Fruit fly (Drosophila melanogaster) whole organism, pupa: ENCODE results near the gene CG13042.

Experiments
- CG10348 ChIP-seq: fragments of 200-800 bp; sonication (Bioruptor generic); IDR thresholded peaks from 2 replicates; pipeline ENCODE4 v1.3.6; 2022; ENCODE audit warnings: missing biosample characterization, missing genetic modification characterization
- CG13204 ChIP-seq: fragments of 200-800 bp; sonication (Bioruptor generic); optimal IDR thresholded peaks from 2 replicates; lab custom pipeline; 2018; ENCODE audit warnings: missing biosample characterization, mild to moderate bottlenecking, missing genetic modification characterization, moderate library complexity
- CG14655 ChIP-seq: fragments of 200-800 bp; sonication (Bioruptor generic); optimal IDR thresholded peaks from 3 replicates; lab custom pipeline; 2017; ENCODE audit warnings: mild to moderate bottlenecking, missing biosample characterization, missing genetic modification reagents, missing genetic modification characterization
- CG15710 ChIP-seq: fragments of 200-800 bp; sonication (Bioruptor generic); optimal IDR thresholded peaks from 2 replicates; lab custom pipeline; 2018; ENCODE audit warnings: missing biosample characterization, mild to moderate bottlenecking, missing genetic modification characterization, moderate library complexity
- CG32121 ChIP-seq: fragments of 200-800 bp; sonication (Bioruptor generic); IDR thresholded peaks from 2 replicates; pipeline ENCODE4 v1.3.6; 2022; ENCODE audit warnings: missing biosample characterization, missing genetic modification characterization
- CG34367 ChIP-seq: fragments of 200-800 bp; sonication (Bioruptor generic); optimal IDR thresholded peaks from 2 replicates; lab custom pipeline; 2018; ENCODE audit warnings: missing biosample characterization, mild to moderate bottlenecking, missing genetic modification characterization
- CG4496 ChIP-seq: fragments of 200-800 bp; sonication (Bioruptor generic); IDR thresholded peaks from 3 replicates; pipeline ENCODE4 v1.3.6; 2022; ENCODE audit warnings: missing biosample characterization, missing genetic modification characterization
- D1 ChIP-seq: fragments of 200-800 bp; sonication (Bioruptor generic); optimal IDR thresholded peaks from 2 replicates; lab custom pipeline; 2018; ENCODE audit warnings: missing biosample characterization, mild to moderate bottlenecking, missing genetic modification characterization, moderate library complexity
- EcR ChIP-seq: fragments of 200-800 bp; sonication (Bioruptor generic); optimal IDR thresholded peaks from 3 replicates; lab custom pipeline; 2019; ENCODE audit warnings: missing biosample characterization, missing genetic modification characterization, mild to moderate bottlenecking, moderate library complexity, missing genetic modification reagents
- Ets98B ChIP-seq: fragments of 200-800 bp; sonication (Bioruptor generic); IDR thresholded peaks from 2 replicates; pipeline ENCODE4 v1.3.6; 2022; ENCODE audit warnings: missing biosample characterization, missing genetic modification characterization
- Pif1A ChIP-seq: fragments of 200-800 bp; sonication (Bioruptor generic); optimal IDR thresholded peaks from 3 replicates; lab custom pipeline; 2016; ENCODE audit warnings: missing biosample characterization, missing genetic modification characterization
- Snoo ChIP-seq: fragments of 200-800 bp; sonication (Bioruptor generic); optimal IDR thresholded peaks from 3 replicates; lab custom pipeline; 2017; ENCODE audit warnings: missing biosample characterization, mild to moderate bottlenecking, missing genetic modification characterization, inconsistent platforms
- rn ChIP-seq: fragments of 200-800 bp; sonication (Bioruptor generic); IDR thresholded peaks from 2 replicates; pipeline ENCODE4 v1.3.6; 2022; ENCODE audit warnings: missing biosample characterization, missing genetic modification characterization

dm6 chr3L:16334876-16335275 is 26.6 kb upstream of the CG13042 start:
- TF ChIP-seq CG14655 (GFP tag; lab: Kevin White, UChicago) (no peak), Snoo (no peak), D1 (tag; lab: Kevin White, UChicago) (no peak), rn (GFP tag; lab: Robert Waterston, UW) (no peak), CG34367 (tag; lab: Kevin White, UChicago) (no peak), EcR (peak; percentile 25), CG32121 (GFP tag; lab: Robert Waterston, UW) (no peak), CG13204 (no peak), Ets98B (GFP tag; lab: Robert Waterston, UW) (no peak), CG15710 (tag; lab: Kevin White, UChicago) (no peak), Pif1A (no peak), CG10348 (GFP tag; lab: Robert Waterston, UW) (no peak), CG4496 (GFP tag; lab: Robert Waterston, UW) (peak; percentile 69; the same call in 2 of the 3 replicates)
